Fruit fly (Drosophila melanogaster): ENCODE data around the gene CheB93b.

- TF ChIP-seq CG8478 (optimal IDR thresholded peaks at IDR 0.05) = no peak
- no peak for TF ChIP-seq CTCF (optimal IDR thresholded peaks at IDR 0.05)
These were observed 31.2 kb downstream of the CheB93b start for dm6 chr3R:21440102-21440501.

Measured in S2 (cell line).